Worm (Caenorhabditis elegans): ENCODE data around the gene moe-3.

The moe-3 gene

DNA sequence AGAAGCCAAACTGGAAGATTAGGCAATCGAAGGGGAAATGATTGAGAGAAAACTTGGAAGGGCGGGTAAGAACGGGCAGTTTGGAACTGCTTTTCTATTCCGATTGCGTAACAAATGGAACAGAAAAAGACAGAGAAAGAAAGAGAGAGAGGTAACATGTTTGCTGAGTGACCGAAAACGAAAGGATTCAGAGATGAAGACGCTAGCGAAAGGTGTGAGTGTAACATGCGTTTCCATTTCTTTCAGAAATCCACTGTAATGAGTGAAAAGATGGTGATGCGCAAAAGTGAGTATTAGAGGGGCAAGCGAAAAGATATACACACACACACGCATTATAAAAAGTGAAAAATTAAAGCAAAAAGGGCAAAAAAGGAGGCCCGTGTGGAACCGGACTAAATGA lies 2.0 kb upstream of the moe-3 start:
- no peak for TF ChIP-seq unc-62 (GFP tag; optimal IDR thresholded peaks at IDR 0.05)

DNA sequence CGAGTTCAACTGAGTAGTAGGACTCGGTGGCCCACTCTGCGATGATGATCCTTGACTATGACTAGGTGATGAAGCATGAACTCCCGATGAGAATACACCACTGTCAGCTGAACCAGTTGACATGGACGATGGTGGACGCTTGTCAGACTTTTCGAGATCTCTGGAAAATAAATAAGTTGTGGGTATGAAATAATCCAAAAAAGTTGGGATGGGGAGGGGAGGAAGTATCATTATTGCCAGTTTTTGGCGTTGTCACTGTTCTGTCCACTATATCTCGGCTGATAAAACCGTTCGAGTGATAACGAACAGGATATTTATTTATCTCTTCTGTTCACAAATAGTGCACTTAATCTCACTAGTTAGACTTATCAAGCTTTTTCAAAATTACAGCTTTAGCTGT lies 1.5 kb downstream of the moe-3 start:
- no peak for TF ChIP-seq unc-62 (GFP tag; optimal IDR thresholded peaks at IDR 0.05)

DNA sequence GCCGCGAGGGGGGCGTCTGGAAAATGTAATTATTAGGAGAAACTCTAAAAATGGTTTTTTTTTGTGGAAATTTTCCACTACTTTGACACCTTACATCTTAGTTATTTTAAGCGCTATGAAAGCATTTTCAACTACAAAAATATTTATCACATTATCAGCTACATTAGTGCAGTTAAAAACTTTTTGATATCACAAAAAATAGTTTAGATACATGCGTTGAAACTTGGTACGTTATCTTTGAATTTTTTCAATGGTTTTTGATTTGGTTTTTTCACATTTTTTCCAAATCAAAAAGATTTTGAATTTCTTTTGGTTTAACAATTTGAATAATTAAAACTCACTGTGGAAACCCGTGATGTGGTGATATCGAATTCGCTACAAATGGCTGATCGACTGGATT lies 2.5 kb downstream of the moe-3 start:
- no peak for TF ChIP-seq unc-62 (GFP tag; optimal IDR thresholded peaks at IDR 0.05)

DNA sequence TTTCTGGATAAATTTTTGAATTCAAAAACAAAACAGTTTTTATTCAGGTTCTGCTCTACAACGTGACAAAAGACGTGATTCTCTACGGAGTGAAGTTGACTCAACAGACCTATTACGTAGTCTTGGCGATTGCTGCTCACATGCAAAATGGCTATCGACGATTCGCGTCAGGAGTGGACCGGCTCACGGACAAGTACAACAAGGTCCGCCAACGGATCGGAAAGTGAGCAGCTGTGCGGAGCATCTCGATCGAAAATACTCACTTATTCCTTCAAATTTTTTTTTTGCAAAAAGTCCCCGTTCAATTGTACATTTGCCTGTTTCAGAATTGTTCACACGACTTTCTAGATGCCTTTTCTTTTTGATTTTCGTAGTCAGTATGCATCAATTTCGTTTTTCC lies 5.7 kb downstream of the moe-3 start:
- TF ChIP-seq unc-62 (GFP tag; optimal IDR thresholded peaks at IDR 0.05) = no peak

DNA sequence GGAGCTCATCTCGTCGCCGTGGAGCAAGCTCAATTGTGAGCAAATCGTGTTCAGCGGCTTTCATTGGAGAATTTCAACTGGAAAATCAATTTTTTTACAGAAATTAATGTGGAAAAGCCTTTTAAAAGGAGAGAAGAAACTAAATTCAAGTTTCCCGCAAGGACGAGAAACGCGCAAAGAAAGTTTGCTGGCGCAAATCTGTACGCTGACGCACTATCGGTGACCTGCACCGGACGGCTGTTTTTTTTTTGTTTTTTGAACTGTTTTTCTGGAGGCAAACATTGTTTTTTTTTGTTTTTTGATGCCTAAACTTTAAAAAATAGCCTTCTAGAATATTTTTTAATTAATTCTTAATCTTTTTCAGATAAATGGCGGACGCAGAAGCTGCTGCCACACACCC lies 8.6 kb downstream of the moe-3 start, which contains the start of the genes hpr-17 and F32A11.1:
Gene hpr-17 (minus strand): TSS at position 77 of the 400 bp plus-strand sequence.
Gene F32A11.1 (plus strand): TSS at position 359 of the 400 bp plus-strand sequence.
- no peak for TF ChIP-seq unc-62 (GFP tag; optimal IDR thresholded peaks at IDR 0.05)

DNA sequence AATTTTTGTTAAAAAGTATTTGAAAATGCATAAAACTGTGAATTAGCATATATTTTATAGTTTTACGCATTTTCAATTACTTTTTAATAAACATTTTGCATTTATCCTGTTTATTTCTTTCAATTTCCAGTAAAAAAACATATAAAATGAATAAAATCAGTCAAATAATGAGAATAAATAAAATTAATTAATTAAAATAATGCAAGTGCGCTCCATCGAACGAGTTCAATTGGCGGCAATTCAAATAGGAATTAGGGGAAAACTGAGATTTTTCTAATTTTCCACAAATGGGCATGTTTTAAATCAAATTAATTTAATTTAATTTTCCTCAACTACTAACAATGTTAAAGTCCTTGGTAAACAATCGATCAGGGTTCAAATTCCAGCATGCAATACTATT lies 9.5 kb downstream of the moe-3 start:
- TF ChIP-seq unc-62 (GFP tag; optimal IDR thresholded peaks at IDR 0.05) = no peak

DNA sequence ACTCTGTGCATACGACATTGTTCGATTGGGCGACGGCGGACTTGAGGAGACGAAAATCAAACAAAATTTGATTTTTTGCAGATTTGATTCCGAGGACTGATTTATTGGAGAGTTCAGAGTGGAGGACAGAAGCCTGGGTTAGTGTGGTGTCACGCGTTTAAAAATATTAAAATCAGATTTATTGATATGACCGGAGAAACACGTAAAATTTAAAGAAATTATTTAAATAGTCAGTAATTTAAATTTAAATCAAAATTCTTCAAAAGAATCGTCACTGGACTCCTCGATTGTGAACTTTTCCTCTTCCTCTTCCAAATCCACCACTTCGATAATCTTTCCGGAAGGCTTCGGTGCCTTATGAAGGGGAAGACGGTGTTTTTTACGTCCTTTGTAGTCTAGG lies 12.2 kb downstream of the moe-3 start, which contains the start of gene spe-18:
Gene spe-18 (minus strand): TSS at position 101 of the 400 bp plus-strand sequence.
- no peak for TF ChIP-seq unc-62 (GFP tag; optimal IDR thresholded peaks at IDR 0.05)

DNA sequence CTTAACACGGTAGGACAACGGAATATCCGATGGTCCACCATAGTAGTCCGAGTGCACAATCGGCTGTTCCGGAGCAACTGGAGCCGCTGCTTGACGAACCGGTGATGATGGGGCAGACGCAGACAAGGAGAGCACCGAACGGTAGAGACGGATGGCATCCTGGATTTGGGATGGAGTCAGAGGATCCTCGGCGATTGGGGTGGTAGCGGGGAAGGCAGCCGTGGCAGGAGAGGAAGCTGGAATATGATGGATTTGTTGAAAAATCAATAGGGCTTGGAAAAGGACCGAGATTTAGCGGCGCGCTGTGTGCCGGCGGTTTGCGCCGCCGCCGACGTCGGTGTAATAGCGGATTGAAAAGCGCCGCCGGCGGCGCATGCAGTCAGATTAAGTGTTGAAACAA lies 13.1 kb downstream of the moe-3 start:
- no peak for TF ChIP-seq unc-62 (GFP tag; optimal IDR thresholded peaks at IDR 0.05)

DNA sequence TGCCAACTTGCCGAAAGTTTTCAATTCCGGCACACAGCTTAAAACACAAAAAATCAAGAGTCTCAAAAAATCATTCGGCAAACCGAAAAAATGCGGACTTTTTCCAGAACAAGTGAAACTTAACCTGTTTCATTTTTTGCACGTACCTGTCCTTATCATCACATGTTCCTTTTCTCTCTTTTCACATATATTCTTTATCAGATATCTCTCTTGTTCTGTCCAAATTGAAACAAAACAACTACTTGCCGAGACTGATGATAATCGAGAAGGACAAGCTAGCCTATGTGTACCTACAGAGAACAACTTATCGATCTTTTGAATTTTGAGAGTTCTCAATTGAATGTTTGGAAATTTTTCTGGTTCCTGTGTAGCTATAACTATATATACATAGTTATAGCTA lies 15.6 kb downstream of the moe-3 start:
- TF ChIP-seq unc-62 (GFP tag; optimal IDR thresholded peaks at IDR 0.05) = no peak

DNA sequence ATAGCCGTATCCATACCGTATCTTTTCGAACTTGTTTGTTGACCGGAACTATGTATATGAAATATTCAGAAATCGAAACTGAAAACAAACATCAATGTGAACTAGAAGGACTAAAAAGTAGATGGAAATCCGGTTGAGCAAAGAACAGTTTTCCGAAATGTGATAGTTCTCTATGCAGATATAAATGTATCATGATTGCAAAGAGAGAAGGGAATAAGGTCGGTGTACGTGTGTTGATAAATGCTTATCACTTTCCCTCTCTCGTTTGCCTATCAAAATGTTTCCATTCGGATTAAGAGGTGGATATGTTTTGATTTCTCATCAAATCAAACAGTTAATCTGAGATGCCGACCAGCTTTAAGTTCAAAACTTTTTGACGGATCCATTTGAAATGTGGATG lies 17.3 kb downstream of the moe-3 start:
- TF ChIP-seq unc-62 (GFP tag; optimal IDR thresholded peaks at IDR 0.05) = no peak

DNA sequence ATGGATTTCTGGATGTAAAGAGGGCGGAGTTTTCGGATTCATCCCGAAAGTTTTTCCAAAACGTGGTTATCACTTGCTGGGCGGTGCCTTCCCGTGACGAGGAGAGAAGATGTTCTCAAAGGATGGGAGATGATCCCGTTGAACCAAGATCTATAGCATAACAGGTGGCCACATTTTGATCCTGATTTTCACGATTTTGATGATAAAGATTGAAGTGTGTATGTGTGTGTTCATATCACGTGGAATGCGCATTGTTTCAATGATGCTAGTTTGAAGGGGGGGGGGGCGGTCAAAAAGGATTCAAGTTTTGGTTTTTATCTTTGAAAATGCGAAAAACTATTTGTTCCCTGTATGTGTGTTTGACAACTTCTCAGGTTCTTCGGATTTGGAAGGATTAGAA lies 20.3 kb downstream of the moe-3 start, which contains the start of gene mltn-1:
Gene mltn-1 (minus strand): TSS at position 22 of the 400 bp plus-strand sequence.
- no peak for TF ChIP-seq unc-62 (GFP tag; optimal IDR thresholded peaks at IDR 0.05)

DNA sequence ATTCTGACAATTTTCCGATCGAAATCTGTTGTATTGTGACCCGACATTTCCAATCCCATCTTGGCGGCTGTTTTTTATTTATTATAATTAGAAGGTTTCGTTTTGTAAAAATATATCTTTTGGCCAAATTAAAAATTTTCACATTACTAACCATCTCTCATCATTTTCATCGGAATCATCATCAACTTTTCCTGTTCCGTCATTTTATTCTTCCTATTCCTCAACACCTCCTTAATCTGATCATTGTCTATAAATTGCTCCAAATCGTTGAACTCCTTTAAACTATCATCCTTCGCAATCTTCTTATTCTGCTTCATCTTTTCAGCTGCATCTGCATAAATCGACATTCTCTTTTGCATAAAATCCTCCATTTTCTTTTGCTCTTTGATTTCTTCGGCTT lies 23.2 kb downstream of the moe-3 start:
- no peak for TF ChIP-seq unc-62 (GFP tag; optimal IDR thresholded peaks at IDR 0.05)

DNA sequence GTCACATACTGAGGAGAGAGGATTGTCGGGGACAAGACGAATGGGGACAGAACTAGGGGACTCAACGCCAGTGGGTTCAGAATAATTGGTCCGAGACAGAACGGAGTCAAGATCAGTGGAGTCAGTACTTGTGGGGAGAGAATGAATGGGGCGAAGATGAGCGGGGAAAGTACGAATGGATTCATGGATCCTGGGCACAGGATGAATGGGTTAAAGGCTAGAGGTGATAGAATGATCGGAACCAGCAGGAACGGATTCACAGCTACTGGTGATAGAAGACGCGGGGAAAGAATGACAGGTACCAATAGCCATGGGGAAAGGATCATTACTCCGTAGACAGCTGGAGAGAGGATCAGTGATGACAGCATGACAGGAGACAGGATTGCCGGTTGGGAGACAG lies 26.0 kb downstream of the moe-3 start:
- no peak for TF ChIP-seq unc-62 (GFP tag; optimal IDR thresholded peaks at IDR 0.05)

DNA sequence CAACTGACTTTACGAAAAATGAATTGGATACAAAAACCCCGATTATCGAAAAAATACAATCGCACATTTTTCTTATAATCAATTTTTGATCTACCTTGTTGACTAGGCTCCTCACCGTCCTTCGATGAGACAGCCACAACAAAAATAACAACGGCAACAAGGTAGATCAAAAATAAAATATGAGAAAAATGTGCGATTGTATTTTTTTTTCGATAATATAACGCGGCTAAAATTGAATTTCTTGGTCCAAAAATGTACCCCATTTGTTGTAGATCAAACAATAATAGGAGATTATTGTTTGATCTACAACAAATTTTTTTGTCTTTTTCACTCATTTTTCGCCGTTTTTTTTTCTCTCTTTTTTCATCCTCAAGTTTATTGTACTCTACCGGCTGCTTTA lies 35.0 kb downstream of the moe-3 start:
- no peak for TF ChIP-seq unc-62 (GFP tag; optimal IDR thresholded peaks at IDR 0.05)

DNA sequence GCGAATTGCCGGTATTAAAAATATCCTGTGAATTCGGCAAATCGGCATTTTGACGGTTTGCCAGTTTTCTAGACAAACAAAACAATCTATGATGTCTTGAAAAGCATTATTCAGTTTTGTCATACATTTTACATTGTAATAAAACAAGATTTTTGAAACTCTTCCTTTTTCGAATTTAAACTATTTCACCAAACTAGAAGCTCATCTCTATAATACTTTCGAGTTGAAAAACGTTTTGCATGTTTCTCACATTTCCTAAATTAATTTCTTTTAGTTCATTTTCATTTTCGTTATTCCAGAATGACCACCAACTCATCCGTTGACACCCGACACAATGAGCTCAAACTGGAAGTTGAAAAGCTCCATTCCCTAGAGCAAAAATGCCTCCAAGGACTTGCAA lies 35.9 kb downstream of the moe-3 start, which contains the start of gene F29C12.6:
Gene F29C12.6 (plus strand): TSS at position 301 of the 400 bp plus-strand sequence.
- no peak for TF ChIP-seq unc-62 (GFP tag; optimal IDR thresholded peaks at IDR 0.05)

DNA sequence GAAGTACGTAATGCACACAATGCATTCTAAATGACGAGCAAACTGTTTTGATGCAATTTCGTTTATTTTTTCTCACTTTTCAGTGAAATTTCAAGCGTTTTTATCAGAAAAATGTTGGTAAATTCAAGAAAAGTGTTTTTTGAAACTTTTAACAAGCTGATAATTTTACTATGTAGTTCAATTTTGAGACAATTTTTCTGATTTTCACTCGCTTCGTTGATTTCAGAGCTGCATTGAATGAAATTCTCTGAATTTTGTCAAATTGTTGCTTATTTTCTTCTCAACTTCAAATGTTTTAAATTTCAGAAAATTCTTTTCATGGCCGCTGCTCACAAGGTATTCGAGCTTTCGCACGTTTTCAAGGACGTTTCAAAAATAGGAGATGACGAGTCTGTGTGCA lies 42.8 kb downstream of the moe-3 start, which contains the start of gene bath-45:
Gene bath-45 (plus strand): TSS at position 301 of the 400 bp plus-strand sequence.
- no peak for TF ChIP-seq unc-62 (GFP tag; optimal IDR thresholded peaks at IDR 0.05)

DNA sequence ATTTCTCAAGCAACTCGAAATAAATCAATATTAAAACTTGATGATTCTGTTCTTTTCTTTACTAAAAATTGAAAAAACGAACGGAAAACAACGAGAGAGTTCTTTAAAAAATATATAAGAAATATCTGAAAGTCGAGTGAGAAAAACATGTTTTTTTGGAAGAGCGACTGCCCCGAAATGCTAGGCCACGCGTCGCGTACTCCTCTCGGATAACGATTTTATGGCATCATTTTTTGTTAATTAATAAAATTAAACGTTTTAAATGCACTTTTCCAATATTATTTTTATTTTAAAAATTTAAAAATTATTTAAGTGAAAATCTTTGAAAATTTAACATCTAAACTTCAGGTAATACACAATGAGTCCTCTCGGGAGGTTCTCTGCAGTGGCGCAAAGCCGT lies 48.4 kb downstream of the moe-3 start, which contains the start of gene gfm-1:
Gene gfm-1 (plus strand): TSS at position 349 of the 400 bp plus-strand sequence.
- no peak for TF ChIP-seq unc-62 (GFP tag; optimal IDR thresholded peaks at IDR 0.05)

DNA sequence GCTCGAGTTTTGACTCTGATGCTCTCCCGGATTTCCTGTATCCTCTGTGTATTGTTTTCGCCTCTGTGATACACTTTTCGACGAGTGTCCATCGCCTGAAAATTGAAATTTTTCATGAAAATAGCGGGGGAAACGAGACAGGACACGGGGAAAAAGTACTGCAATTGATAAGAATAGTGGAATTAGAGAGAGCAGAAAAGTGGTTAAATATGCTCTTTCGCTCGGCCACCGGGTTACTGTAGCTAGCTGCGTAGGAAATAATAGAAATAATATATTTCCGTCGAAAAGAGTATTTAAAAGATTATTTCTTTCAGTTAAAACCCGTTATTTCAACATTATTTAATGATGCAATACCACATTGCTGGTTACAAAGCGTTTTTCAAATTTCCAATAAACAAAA lies 48.8 kb downstream of the moe-3 start, which contains the start of gene rict-1:
Gene rict-1 (minus strand): TSS at position 101 of the 400 bp plus-strand sequence.
- no peak for TF ChIP-seq unc-62 (GFP tag; optimal IDR thresholded peaks at IDR 0.05)
